Worm (Caenorhabditis elegans) whole organism, L3 larva: ENCODE data around the gene K03B4.6.

ENCODE experiments used
- aly-2 ChIP-seq: fragments of 150-350 bp; optimal IDR thresholded peaks from 2 replicates; lab custom pipeline; 2014; ENCODE audit warnings: missing biosample characterization, missing genetic modification characterization
- ama-1 ChIP-seq: fragments of 150-350 bp; optimal IDR thresholded peaks from 2 replicates; lab custom pipeline; 2018
- ceh-16 ChIP-seq: sonication (generic microtip); optimal IDR thresholded peaks from 2 replicates; lab custom pipeline; 2017; ENCODE audit warnings: missing biosample characterization, missing genetic modification characterization
- ceh-28 ChIP-seq: fragments of 150-350 bp; optimal IDR thresholded peaks from 2 replicates; lab custom pipeline; 2014; ENCODE audit warnings: missing biosample characterization, missing genetic modification reagents, missing genetic modification characterization
- ceh-82 ChIP-seq: fragments of 150-350 bp; optimal IDR thresholded peaks from 2 replicates; lab custom pipeline; 2014; ENCODE audit warnings: missing biosample characterization, missing genetic modification characterization
- daf-12 ChIP-seq: fragments of 150-350 bp; optimal IDR thresholded peaks from 2 replicates; lab custom pipeline; 2014; ENCODE audit warnings: missing biosample characterization, missing genetic modification reagents, missing genetic modification characterization
- egl-27 ChIP-seq: sonication (generic microtip); optimal IDR thresholded peaks from 4 replicates; lab custom pipeline; 2017; ENCODE audit warnings: missing biosample characterization, missing genetic modification reagents, missing genetic modification characterization
- egl-5 ChIP-seq: fragments of 150-350 bp; optimal IDR thresholded peaks from 2 replicates; lab custom pipeline; 2017; ENCODE audit warnings: missing biosample characterization, missing genetic modification reagents, missing genetic modification characterization, inconsistent platforms
- elt-1 ChIP-seq: fragments of 150-350 bp; optimal IDR thresholded peaks from 2 replicates; lab custom pipeline; 2014; ENCODE audit warnings: missing biosample characterization, missing genetic modification characterization
- elt-2 ChIP-seq: sonication (generic microtip); optimal IDR thresholded peaks from 2 replicates; lab custom pipeline; 2016; ENCODE audit warnings: missing genetic modification reagents, mild to moderate bottlenecking, missing genetic modification characterization, missing compliant biosample characterization
- elt-3 ChIP-seq, 3 experiments: fragments of 150-350 bp in 1 of 3; sonication (generic microtip) in 2 of 3; optimal IDR thresholded peaks; 2 replicates in 2 of 3; 4 replicates in 1 of 3; lab custom pipeline; 2014 to 2017; ENCODE audit warnings: missing biosample characterization in 3 of 3, missing genetic modification characterization in 3 of 3
- eor-1 ChIP-seq, 2 experiments: fragments of 150-350 bp; optimal IDR thresholded peaks; 2 replicates each; lab custom pipeline; 2014 to 2018; ENCODE audit warnings: missing biosample characterization in 2 of 2, missing genetic modification characterization in 2 of 2
- fkh-10 ChIP-seq: sonication (generic microtip); optimal IDR thresholded peaks from 2 replicates; lab custom pipeline; 2017; ENCODE audit warnings: missing biosample characterization, missing genetic modification reagents, missing genetic modification characterization
- fkh-2 ChIP-seq: fragments of 150-350 bp; optimal IDR thresholded peaks from 2 replicates; lab custom pipeline; 2014; ENCODE audit warnings: missing biosample characterization, missing genetic modification reagents, missing genetic modification characterization
- fos-1 ChIP-seq: fragments of 150-350 bp; optimal IDR thresholded peaks from 2 replicates; lab custom pipeline; 2014; ENCODE audit warnings: missing biosample characterization, missing genetic modification characterization
- hmg-11 ChIP-seq: sonication (generic microtip); optimal IDR thresholded peaks from 2 replicates; lab custom pipeline; 2016; ENCODE audit warnings: missing genetic modification characterization, missing compliant biosample characterization
- jun-1 ChIP-seq: fragments of 150-350 bp; optimal IDR thresholded peaks from 2 replicates; lab custom pipeline; 2014; ENCODE audit warnings: missing biosample characterization, missing genetic modification reagents, missing genetic modification characterization
- lin-15B ChIP-seq: fragments of 150-350 bp; optimal IDR thresholded peaks from 2 replicates; lab custom pipeline; 2014; ENCODE audit warnings: missing biosample characterization, missing genetic modification characterization
- lin-39 ChIP-seq: fragments of 150-350 bp; optimal IDR thresholded peaks from 2 replicates; lab custom pipeline; 2018; ENCODE audit warnings: missing biosample characterization, missing genetic modification reagents, missing genetic modification characterization
- lsy-12 ChIP-seq: sonication (generic microtip); optimal IDR thresholded peaks from 2 replicates; lab custom pipeline; 2016; ENCODE audit warnings: mild to moderate bottlenecking, missing genetic modification characterization, missing compliant biosample characterization
- mdl-1 ChIP-seq: fragments of 150-350 bp; optimal IDR thresholded peaks from 2 replicates; lab custom pipeline; 2014; ENCODE audit warnings: missing biosample characterization, missing genetic modification characterization
- nfya-1 ChIP-seq: sonication (generic microtip); optimal IDR thresholded peaks from 2 replicates; lab custom pipeline; 2017; ENCODE audit warnings: missing genetic modification characterization, mild to moderate bottlenecking, missing compliant biosample characterization, antibody characterized with exemption, moderate library complexity; ENCODE audit not compliant: insufficient read depth
- nhr-23 ChIP-seq: fragments of 150-350 bp; optimal IDR thresholded peaks from 2 replicates; lab custom pipeline; 2014; ENCODE audit warnings: missing biosample characterization, missing genetic modification reagents, missing genetic modification characterization
- nhr-237 ChIP-seq: fragments of 150-350 bp; optimal IDR thresholded peaks from 2 replicates; lab custom pipeline; 2014; ENCODE audit warnings: missing biosample characterization, missing genetic modification characterization
- nhr-25 ChIP-seq: sonication (generic microtip); optimal IDR thresholded peaks from 2 replicates; lab custom pipeline; 2017; ENCODE audit warnings: missing biosample characterization, missing genetic modification characterization
- nhr-28 ChIP-seq: fragments of 150-350 bp; optimal IDR thresholded peaks from 2 replicates; lab custom pipeline; 2014; ENCODE audit warnings: missing biosample characterization, missing genetic modification characterization
- nhr-43 ChIP-seq: sonication (generic microtip); optimal IDR thresholded peaks from 2 replicates; lab custom pipeline; 2016; ENCODE audit warnings: mild to moderate bottlenecking, missing genetic modification characterization, missing compliant biosample characterization; ENCODE audit not compliant: poor library complexity, severe bottlenecking
- nhr-67 ChIP-seq: fragments of 150-350 bp; optimal IDR thresholded peaks from 2 replicates; lab custom pipeline; 2014; ENCODE audit warnings: missing biosample characterization, missing genetic modification characterization
- nhr-77 ChIP-seq: fragments of 150-350 bp; optimal IDR thresholded peaks from 2 replicates; lab custom pipeline; 2014; ENCODE audit warnings: missing biosample characterization, missing genetic modification characterization
- pha-4 ChIP-seq: fragments of 150-350 bp; optimal IDR thresholded peaks from 2 replicates; lab custom pipeline; 2014; ENCODE audit warnings: missing biosample characterization, missing genetic modification reagents, missing genetic modification characterization
- pqm-1 ChIP-seq: fragments of 150-350 bp; optimal IDR thresholded peaks from 2 replicates; lab custom pipeline; 2017; ENCODE audit warnings: missing biosample characterization, missing genetic modification characterization, inconsistent platforms
- sea-2 ChIP-seq: fragments of 150-350 bp; sonication (generic microtip); optimal IDR thresholded peaks from 4 replicates; lab custom pipeline; 2014; ENCODE audit warnings: missing biosample characterization, missing genetic modification reagents, missing genetic modification characterization
- skn-1 ChIP-seq: fragments of 150-350 bp; optimal IDR thresholded peaks from 2 replicates; lab custom pipeline; 2014; ENCODE audit warnings: missing biosample characterization, missing genetic modification characterization
- snpc-4 ChIP-seq: fragments of 150-350 bp; optimal IDR thresholded peaks from 2 replicates; lab custom pipeline; 2014; ENCODE audit warnings: missing biosample characterization, missing genetic modification characterization
- tbx-2 ChIP-seq: sonication (generic microtip); optimal IDR thresholded peaks from 2 replicates; lab custom pipeline; 2016; ENCODE audit warnings: mild to moderate bottlenecking, missing genetic modification characterization, missing compliant biosample characterization
- unc-39 ChIP-seq: sonication (generic microtip); optimal IDR thresholded peaks from 4 replicates; lab custom pipeline; 2017; ENCODE audit warnings: missing biosample characterization, missing genetic modification characterization
- unc-62 ChIP-seq: fragments of 150-350 bp; sonication (generic microtip); optimal IDR thresholded peaks from 4 replicates; lab custom pipeline; 2014; ENCODE audit warnings: missing biosample characterization, missing genetic modification reagents, missing genetic modification characterization
- zag-1 ChIP-seq: fragments of 150-350 bp; optimal IDR thresholded peaks from 2 replicates; lab custom pipeline; 2014; ENCODE audit warnings: missing biosample characterization, missing genetic modification characterization

The K03B4.6 gene

DNA sequence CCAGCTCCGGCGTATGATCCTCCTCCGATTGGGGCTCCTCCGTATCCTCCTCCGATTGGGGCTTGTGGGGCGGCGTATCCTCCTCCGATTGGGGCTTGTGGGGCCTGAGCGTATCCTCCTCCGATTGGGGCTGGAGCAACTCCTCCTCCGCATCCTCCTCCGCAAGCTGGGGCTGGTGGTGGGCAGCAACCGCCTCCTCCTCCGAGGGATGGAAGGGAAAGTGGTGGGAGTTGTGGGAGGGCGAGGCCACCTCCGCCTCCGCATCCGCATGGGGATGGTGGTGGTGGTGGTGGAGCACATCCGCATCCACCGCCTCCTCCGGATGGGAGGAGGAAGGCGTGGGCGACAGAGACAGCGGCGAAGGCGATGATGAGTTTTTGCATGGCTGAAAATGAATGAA, 28.1 kb downstream of the K03B4.6 start, which contains the start of gene F41F3.3:
F41F3.3 (minus strand) TSS at position 383 of the 400 bp plus-strand sequence.
- TF ChIP-seq nhr-28 (no peak), nhr-237 (tag; lab: Kevin White, UChicago) (no peak), ceh-28 (tag; lab: Kevin White, UChicago) (no peak), fos-1 (tag; lab: Kevin White, UChicago) (no peak), aly-2 (tag; lab: Kevin White, UChicago) (no peak), unc-39 (tag; lab: Kevin White, UChicago) (no peak), pha-4 (no peak), lsy-12 (tag; lab: Kevin White, UChicago) (peak; percentile 19), eor-1 (tag; optimal IDR thresholded peaks at IDR 0.05; lab: Kevin White, UChicago) (no peak), nfya-1 (tag; lab: Kevin White, UChicago) (peak; percentile 18), ceh-82 (tag; lab: Kevin White, UChicago) (no peak), unc-62 (no peak), hmg-11 (tag; lab: Kevin White, UChicago) (no peak), ama-1 (lab: Kevin White, UChicago) (peak; percentile 66), nhr-25 (tag; lab: Kevin White, UChicago) (peak; percentile 76)

DNA sequence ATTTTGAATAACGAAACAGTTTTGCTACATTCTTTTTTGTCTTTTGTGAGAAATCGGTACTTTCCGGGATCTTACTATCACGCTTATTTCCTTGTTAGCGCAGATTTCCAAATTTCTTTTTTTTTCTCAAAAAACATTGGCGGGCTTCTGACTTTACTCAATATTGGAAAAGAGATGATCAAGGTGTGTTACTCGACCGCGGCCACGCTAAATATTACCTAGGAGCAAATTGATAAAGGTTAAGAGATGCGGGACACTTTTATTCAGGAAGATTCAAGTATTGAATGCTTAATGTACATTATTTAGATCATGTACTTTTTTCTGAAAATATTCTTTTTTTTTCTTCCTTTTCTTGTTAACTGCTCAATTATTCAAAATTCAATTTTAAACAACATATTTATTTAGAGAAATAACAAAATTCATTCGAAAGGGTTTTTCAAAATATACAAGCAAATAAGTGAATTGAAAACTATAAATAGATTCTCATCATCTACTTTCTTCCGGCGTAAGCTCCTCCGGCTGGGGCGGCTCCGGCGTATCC, 28.6 kb downstream of the K03B4.6 start:
- TF ChIP-seq fkh-2 (tag; lab: Kevin White, UChicago) (no peak), nhr-25 (tag; lab: Kevin White, UChicago) (peak; percentile 23), nhr-43 (tag; lab: Kevin White, UChicago) (peak; percentile 79), egl-5 (tag; lab: Kevin White, UChicago) (no peak), ama-1 (lab: Kevin White, UChicago) (peak; percentile 79), elt-3 (tag; optimal IDR thresholded peaks at IDR 0.05; lab: Kevin White, UChicago) (peak in 1 of 3 experiments; percentile 74), zag-1 (tag; lab: Kevin White, UChicago) (no peak), nhr-77 (no peak), nhr-23 (no peak), elt-1 (no peak)

DNA sequence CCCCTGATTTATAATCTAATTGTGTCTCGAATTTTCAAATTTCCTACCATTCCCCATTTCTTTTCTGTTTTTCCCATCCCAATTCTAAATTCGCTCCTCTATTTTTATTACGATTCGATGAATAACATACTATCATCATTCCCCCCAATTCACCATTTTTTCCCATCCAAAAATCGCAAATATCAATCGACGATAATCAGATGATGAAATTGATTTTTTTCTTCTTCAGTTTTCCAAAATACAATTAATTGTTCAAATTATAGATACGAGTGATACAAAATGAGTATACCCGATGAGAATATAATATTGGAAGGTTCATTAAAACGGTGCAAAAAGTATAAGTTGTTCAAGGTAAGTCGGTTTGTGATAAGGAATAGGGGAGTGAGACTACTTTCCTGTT, 33.3 kb downstream of the K03B4.6 start, which contains the start of gene soc-1:
soc-1 (plus strand) TSS at position 262 of the 400 bp plus-strand sequence.
- TF ChIP-seq ceh-16 (no peak), fos-1 (tag; lab: Kevin White, UChicago) (no peak), daf-12 (tag; lab: Kevin White, UChicago) (no peak), tbx-2 (tag; lab: Kevin White, UChicago) (no peak), mdl-1 (tag; lab: Kevin White, UChicago) (no peak), lin-15B (tag; lab: Kevin White, UChicago) (no peak), egl-5 (tag; lab: Kevin White, UChicago) (no peak), elt-1 (no peak), elt-2 (tag; lab: Kevin White, UChicago) (no peak), snpc-4 (no peak), zag-1 (tag; lab: Kevin White, UChicago) (no peak), aly-2 (tag; lab: Kevin White, UChicago) (no peak), lin-39 (tag; lab: Kevin White, UChicago) (no peak), nhr-67 (no peak), egl-27 (tag; lab: Kevin White, UChicago) (no peak), nhr-237 (tag; lab: Kevin White, UChicago) (no peak)
- TF ChIP-seq, all 47 proteins: peak for 0

DNA sequence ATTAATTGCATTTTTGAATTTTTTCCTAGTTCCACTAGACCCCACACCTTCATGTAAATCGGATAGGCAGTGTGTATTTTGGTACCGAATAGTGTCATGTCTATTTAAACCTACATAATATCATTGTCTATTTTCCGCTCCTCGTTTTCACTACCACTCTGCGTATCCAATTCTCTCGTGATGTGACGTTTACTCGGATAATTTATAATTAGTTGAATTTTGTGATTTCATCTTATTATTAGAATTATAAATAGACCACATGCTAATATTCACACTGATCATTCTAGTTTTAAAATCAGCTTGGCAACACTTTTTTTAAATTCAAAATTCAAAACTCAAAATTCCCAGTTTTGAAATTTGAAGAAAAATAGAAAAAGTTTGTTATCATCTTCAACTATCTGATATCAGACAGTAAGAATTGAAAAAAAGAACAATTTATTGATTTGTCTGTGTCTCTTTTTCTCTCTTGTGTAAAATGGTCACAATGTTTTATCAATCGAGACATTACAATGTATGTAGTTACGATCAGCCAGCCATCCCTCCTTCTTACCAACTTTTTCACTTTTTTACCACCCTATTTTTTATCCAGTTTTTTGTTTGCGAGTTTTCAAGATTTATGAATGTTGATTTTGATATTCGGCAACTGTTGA, 35.4 kb downstream of the K03B4.6 start:
- peak; percentile 45 for TF ChIP-seq ceh-28 (tag; lab: Kevin White, UChicago)
- TF ChIP-seq unc-62: no peak
- peak; percentile 60 for TF ChIP-seq elt-2 (tag; lab: Kevin White, UChicago)
- TF ChIP-seq nhr-28: no peak
- TF ChIP-seq ceh-16: no peak
- TF ChIP-seq ceh-82 (tag; lab: Kevin White, UChicago): no peak
- no peak for TF ChIP-seq nfya-1 (tag; lab: Kevin White, UChicago)
- no peak for TF ChIP-seq lin-15B (tag; lab: Kevin White, UChicago)
- TF ChIP-seq pqm-1 (tag; lab: Kevin White, UChicago): no peak
- no peak for TF ChIP-seq sea-2 (GFP tag; lab: Kevin White, UChicago)
- TF ChIP-seq snpc-4: no peak
- TF ChIP-seq fkh-10: no peak
- no peak for TF ChIP-seq elt-3 (tag; optimal IDR thresholded peaks at IDR 0.05; lab: Kevin White, UChicago)
- no peak for TF ChIP-seq nhr-43 (tag; lab: Kevin White, UChicago)
- no peak for TF ChIP-seq lin-39 (tag; lab: Kevin White, UChicago)
- TF ChIP-seq ama-1 (lab: Kevin White, UChicago): no peak
- TF ChIP-seq unc-39 (tag; lab: Kevin White, UChicago): no peak
- no peak for TF ChIP-seq nhr-237 (tag; lab: Kevin White, UChicago)
- TF ChIP-seq jun-1 (tag; lab: Kevin White, UChicago): no peak
- TF ChIP-seq skn-1 (tag; lab: Kevin White, UChicago): no peak
- peak; percentile 14 for TF ChIP-seq pha-4
- TF ChIP-seq hmg-11 (tag; lab: Kevin White, UChicago): no peak
